Fruit fly (Drosophila melanogaster) whole organism, prepupa: ENCODE results near the gene Cubn2.

Source experiments
- Blimp-1 ChIP-seq: fragments of 200-800 bp; sonication (Bioruptor generic); optimal IDR thresholded peaks from 3 replicates; lab custom pipeline; 2017; ENCODE audit warnings: missing biosample characterization, missing genetic modification characterization, mild to moderate bottlenecking, moderate library complexity, missing genetic modification reagents
- CG11902 ChIP-seq: fragments of 200-800 bp; sonication (Bioruptor generic); optimal IDR thresholded peaks from 3 replicates; lab custom pipeline; 2016; ENCODE audit warnings: missing biosample characterization, missing genetic modification characterization
- CG1621 ChIP-seq: fragments of 200-800 bp; sonication (Bioruptor generic); optimal IDR thresholded peaks from 3 replicates; lab custom pipeline; 2018; ENCODE audit warnings: missing biosample characterization, mild to moderate bottlenecking, missing genetic modification characterization
- CG6276 ChIP-seq: fragments of 200-800 bp; sonication (Bioruptor generic); optimal IDR thresholded peaks from 2 replicates; lab custom pipeline; 2017; ENCODE audit warnings: missing biosample characterization, mild to moderate bottlenecking, missing genetic modification characterization
- CG6792 ChIP-seq: fragments of 200-800 bp; sonication (Bioruptor generic); optimal IDR thresholded peaks from 3 replicates; lab custom pipeline; 2016; ENCODE audit warnings: missing biosample characterization, missing genetic modification characterization
- Eip78C ChIP-seq: fragments of 200-800 bp; sonication (Bioruptor generic); peaks from one replicate; lab custom pipeline; 2016; ENCODE audit warnings: missing biosample characterization, missing genetic modification characterization
- Ets96B ChIP-seq: fragments of 200-800 bp; optimal IDR thresholded peaks from 2 replicates; lab custom pipeline; 2019; ENCODE audit warnings: missing biosample characterization, mild to moderate bottlenecking, missing genetic modification characterization, moderate library complexity
- Gug ChIP-seq: fragments of 200-800 bp; sonication (Bioruptor generic); IDR thresholded peaks from 2 replicates; pipeline ENCODE4 v1.3.6; 2022; ENCODE audit warnings: missing biosample characterization, missing genetic modification characterization
- Hr39 ChIP-seq: fragments of 200-800 bp; sonication (Bioruptor generic); optimal IDR thresholded peaks from 2 replicates; lab custom pipeline; 2016; ENCODE audit warnings: missing biosample characterization, missing genetic modification characterization
- Sox15 ChIP-seq: fragments of 200-800 bp; sonication (Bioruptor generic); optimal IDR thresholded peaks from 3 replicates; lab custom pipeline; 2016; ENCODE audit warnings: missing biosample characterization, missing genetic modification characterization
- fd85E ChIP-seq: fragments of 200-800 bp; sonication (Bioruptor generic); optimal IDR thresholded peaks from 3 replicates; lab custom pipeline; 2016; ENCODE audit warnings: missing biosample characterization, missing genetic modification characterization

DNA sequence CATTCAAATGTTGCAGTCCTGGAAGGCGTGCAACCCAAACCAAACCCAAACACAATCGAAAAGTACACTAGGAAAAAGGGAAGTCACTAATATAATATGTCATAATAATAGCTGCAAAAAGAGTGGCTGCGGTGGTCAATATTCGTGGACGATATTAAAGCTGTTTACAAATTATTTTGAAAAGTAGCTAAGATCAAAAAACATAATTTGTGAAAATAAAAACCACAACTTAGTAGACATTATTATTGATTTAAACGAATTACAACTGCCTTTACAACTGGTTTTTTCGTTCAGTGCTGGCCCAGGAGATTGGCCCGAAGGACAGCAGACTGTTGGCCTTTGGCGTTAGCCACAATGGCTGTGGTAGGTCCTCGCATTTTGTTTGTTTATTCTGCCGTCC lies 44.2 kb upstream of the Cubn2 start:
- TF ChIP-seq CG11902 (GFP tag; lab: Kevin White, UChicago) (no peak), Blimp-1 (GFP tag; lab: Kevin White, UChicago) (no peak), Sox15 (GFP tag; lab: Kevin White, UChicago) (no peak), fd85E (GFP tag; lab: Kevin White, UChicago) (no peak), Gug (GFP tag; lab: Robert Waterston, UW) (no peak), Eip78C (GFP tag; lab: Kevin White, UChicago) (peak; percentile 19), Ets96B (tag; lab: Kevin White, UChicago) (no peak), CG6276 (GFP tag; lab: Kevin White, UChicago) (no peak), CG6792 (GFP tag; lab: Kevin White, UChicago) (no peak), CG1621 (tag; lab: Kevin White, UChicago) (no peak), Hr39 (GFP tag; lab: Kevin White, UChicago) (no peak)
